Fruit fly (Drosophila melanogaster) whole organism, prepupa: ENCODE measurements around the gene CG15820.
A peak's percentile ranks its signal among the peaks of the same experiment; 100 is the strongest.

Experiments used
- CG11294 ChIP-seq: fragments of 200-800 bp; sonication (Bioruptor generic); IDR thresholded peaks from 2 replicates; pipeline ENCODE4 v1.3.6; 2022; ENCODE audit warnings: missing biosample characterization, missing genetic modification characterization
- CG11762 ChIP-seq: fragments of 200-800 bp; sonication (Bioruptor generic); optimal IDR thresholded peaks from 3 replicates; lab custom pipeline; 2016; ENCODE audit warnings: missing biosample characterization, missing genetic modification characterization; ENCODE audit not compliant: insufficient read depth
- CG1621 ChIP-seq: fragments of 200-800 bp; sonication (Bioruptor generic); optimal IDR thresholded peaks from 3 replicates; lab custom pipeline; 2018; ENCODE audit warnings: missing biosample characterization, mild to moderate bottlenecking, missing genetic modification characterization
- CG16779 ChIP-seq: fragments of 200-800 bp; sonication (Bioruptor generic); optimal IDR thresholded peaks from 3 replicates; lab custom pipeline; 2017; ENCODE audit warnings: missing biosample characterization, mild to moderate bottlenecking, missing genetic modification characterization
- CG32006 ChIP-seq: fragments of 200-800 bp; sonication (Bioruptor generic); optimal IDR thresholded peaks from 3 replicates; lab custom pipeline; 2017; ENCODE audit warnings: missing biosample characterization, mild to moderate bottlenecking, missing genetic modification characterization
- CG34406 ChIP-seq: fragments of 200-800 bp; sonication (Bioruptor generic); optimal IDR thresholded peaks from 3 replicates; lab custom pipeline; 2016; ENCODE audit warnings: missing biosample characterization, missing genetic modification characterization
- CG6854 ChIP-seq: fragments of 200-800 bp; sonication (Bioruptor generic); optimal IDR thresholded peaks from 2 replicates; lab custom pipeline; 2017; ENCODE audit warnings: missing biosample characterization, mild to moderate bottlenecking, missing genetic modification characterization
- CG8319 ChIP-seq: fragments of 200-800 bp; sonication (Bioruptor generic); optimal IDR thresholded peaks from 3 replicates; lab custom pipeline; 2016; ENCODE audit warnings: missing biosample characterization, missing genetic modification characterization
- CG8632 ChIP-seq: fragments of 200-800 bp; sonication (Bioruptor generic); optimal IDR thresholded peaks from 3 replicates; lab custom pipeline; 2016; ENCODE audit warnings: missing biosample characterization, missing genetic modification characterization
- Eip78C ChIP-seq: fragments of 200-800 bp; sonication (Bioruptor generic); peaks from one replicate; lab custom pipeline; 2016; ENCODE audit warnings: missing biosample characterization, missing genetic modification characterization
- Eip93F ChIP-seq: fragments of 200-800 bp; sonication (Bioruptor generic); optimal IDR thresholded peaks from 2 replicates; lab custom pipeline; 2016; ENCODE audit warnings: missing biosample characterization, mild to moderate bottlenecking, missing genetic modification characterization
- Ets21C ChIP-seq: fragments of 200-800 bp; sonication (Bioruptor generic); optimal IDR thresholded peaks from 3 replicates; lab custom pipeline; 2016; ENCODE audit warnings: missing biosample characterization, missing genetic modification characterization
- Ets96B ChIP-seq: fragments of 200-800 bp; optimal IDR thresholded peaks from 2 replicates; lab custom pipeline; 2019; ENCODE audit warnings: missing biosample characterization, mild to moderate bottlenecking, missing genetic modification characterization, moderate library complexity
- Hr39 ChIP-seq: fragments of 200-800 bp; sonication (Bioruptor generic); optimal IDR thresholded peaks from 2 replicates; lab custom pipeline; 2016; ENCODE audit warnings: missing biosample characterization, missing genetic modification characterization
- Met ChIP-seq: fragments of 200-800 bp; sonication (Bioruptor generic); optimal IDR thresholded peaks from 3 replicates; lab custom pipeline; 2016; ENCODE audit warnings: missing biosample characterization, missing genetic modification characterization
- OdsH ChIP-seq: fragments of 200-800 bp; sonication (Bioruptor generic); optimal IDR thresholded peaks from 3 replicates; lab custom pipeline; 2016; ENCODE audit warnings: missing biosample characterization, missing genetic modification characterization
- Smox ChIP-seq: fragments of 200-800 bp; sonication (Bioruptor generic); optimal IDR thresholded peaks from 3 replicates; lab custom pipeline; 2016; ENCODE audit warnings: missing biosample characterization, missing genetic modification characterization
- Sox15 ChIP-seq: fragments of 200-800 bp; sonication (Bioruptor generic); optimal IDR thresholded peaks from 3 replicates; lab custom pipeline; 2016; ENCODE audit warnings: missing biosample characterization, missing genetic modification characterization
- achi ChIP-seq: fragments of 200-800 bp; sonication (Bioruptor generic); optimal IDR thresholded peaks from 3 replicates; lab custom pipeline; 2016; ENCODE audit warnings: missing biosample characterization, missing genetic modification characterization
- acj6 ChIP-seq: fragments of 200-800 bp; sonication (Bioruptor generic); optimal IDR thresholded peaks from 3 replicates; lab custom pipeline; 2016; ENCODE audit warnings: missing biosample characterization, missing genetic modification characterization
- dsx ChIP-seq: fragments of 200-800 bp; optimal IDR thresholded peaks from 3 replicates; lab custom pipeline; 2019; ENCODE audit warnings: missing biosample characterization, mild to moderate bottlenecking, missing genetic modification characterization, moderate library complexity; ENCODE audit not compliant: poor library complexity, severe bottlenecking
- fd59A ChIP-seq: fragments of 200-800 bp; sonication (Bioruptor generic); optimal IDR thresholded peaks from 2 replicates; lab custom pipeline; 2017; ENCODE audit warnings: missing biosample characterization, mild to moderate bottlenecking, missing genetic modification characterization, missing genetic modification reagents
- fkh ChIP-seq: fragments of 200-800 bp; sonication (Bioruptor generic); optimal IDR thresholded peaks from 3 replicates; lab custom pipeline; 2017; ENCODE audit warnings: missing biosample characterization, mild to moderate bottlenecking, missing genetic modification characterization, moderate library complexity
- salr ChIP-seq, 2 experiments: fragments of 200-800 bp; sonication (Bioruptor generic); optimal IDR thresholded peaks; 3 replicates each; lab custom pipeline; 2016 to 2018; ENCODE audit warnings: missing biosample characterization in 2 of 2, missing genetic modification characterization in 2 of 2, mild to moderate bottlenecking in 1 of 2
- svp ChIP-seq: fragments of 200-800 bp; sonication (Bioruptor generic); peaks from one replicate; lab custom pipeline; 2016; ENCODE audit warnings: missing biosample characterization, missing genetic modification characterization
- topi ChIP-seq: fragments of 200-800 bp; sonication (Bioruptor generic); optimal IDR thresholded peaks from 3 replicates; lab custom pipeline; 2016; ENCODE audit warnings: missing biosample characterization, missing genetic modification characterization

The CG15820 gene

dm6 chr3L:2174232-2174631 lies at the start of gene CG15820:
CG15820 (minus strand) TSS chr3L:2174332.
- TF ChIP-seq CG34406 (GFP tag; lab: Kevin White, UChicago) (no peak), OdsH (GFP tag; lab: Kevin White, UChicago) (no peak), CG32006 (GFP tag; lab: Kevin White, UChicago) (no peak), CG1621 (tag; lab: Kevin White, UChicago) (no peak), Smox (no peak), Sox15 (GFP tag; lab: Kevin White, UChicago) (no peak), fd59A (no peak), CG8632 (no peak), svp (GFP tag; lab: Kevin White, UChicago) (peak; percentile 42)
- TF ChIP-seq, all 60 proteins: peak for 1

- TF ChIP-seq salr (GFP tag; optimal IDR thresholded peaks at IDR 0.05; lab: Kevin White, UChicago) = no peak
- TF ChIP-seq Ets96B (tag; lab: Kevin White, UChicago) = no peak
- TF ChIP-seq svp (GFP tag; lab: Kevin White, UChicago) = no peak
- no peak for TF ChIP-seq CG8319 (GFP tag; lab: Kevin White, UChicago)
- no peak for TF ChIP-seq Hr39 (GFP tag; lab: Kevin White, UChicago)
- no peak for TF ChIP-seq acj6 (GFP tag; lab: Kevin White, UChicago)
Observed at dm6 chr3L:2212403-2212802, 38.3 kb upstream of the CG15820 start, which contains the start of gene CG15878. CG15878 (minus strand) TSS chr3L:2212503.

- TF ChIP-seq Met (GFP tag; lab: Kevin White, UChicago) (no peak), CG11294 (no peak)
Observed at dm6 chr3L:2196713-2197112, 22.6 kb upstream of the CG15820 start, which contains the start of gene CG8960. CG8960 (plus strand) TSS chr3L:2197013.

dm6 chr3L:2191994-2192450 lies 17.9 kb upstream of the CG15820 start, which contains the start of gene CG5707:
CG5707 (minus strand) TSS chr3L:2192221.
- no peak for TF ChIP-seq topi (GFP tag; lab: Kevin White, UChicago)
- TF ChIP-seq CG6854 = no peak
- peak; percentile 16 for TF ChIP-seq Eip78C (GFP tag; lab: Kevin White, UChicago)
- TF ChIP-seq, all 60 proteins: peak for 1

dm6 chr3L:2191512-2191911 lies 17.4 kb upstream of the CG15820 start:
- TF ChIP-seq CG11294 (no peak), svp (GFP tag; lab: Kevin White, UChicago) (peak; percentile 43), Hr39 (GFP tag; lab: Kevin White, UChicago) (no peak)

dm6 chr3L:2185630-2186029 lies 11.5 kb upstream of the CG15820 start, which contains the start of gene CG13810:
CG13810 (plus strand) TSS chr3L:2185930.
- TF ChIP-seq Eip93F (GFP tag; lab: Kevin White, UChicago) = no peak
- no peak for TF ChIP-seq svp (GFP tag; lab: Kevin White, UChicago)
- TF ChIP-seq CG11762 = no peak
- TF ChIP-seq topi (GFP tag; lab: Kevin White, UChicago) = no peak
- no peak for TF ChIP-seq achi (GFP tag; lab: Kevin White, UChicago)
- no peak for TF ChIP-seq Ets21C (GFP tag; lab: Kevin White, UChicago)
- no peak for TF ChIP-seq Smox
- no peak for TF ChIP-seq CG8632
- TF ChIP-seq CG16779 (tag; lab: Kevin White, UChicago) = no peak
- TF ChIP-seq, all 60 proteins: peak for 0

- peak; percentile 37 for TF ChIP-seq fkh (GFP tag; lab: Kevin White, UChicago)
- no peak for TF ChIP-seq Smox
- no peak for TF ChIP-seq CG34406 (GFP tag; lab: Kevin White, UChicago)
- TF ChIP-seq dsx (GFP tag; lab: Kevin White, UChicago) = peak; percentile 91
Observed at dm6 chr3L:2170885-2171526, 3.1 kb downstream of the CG15820 start, which contains the start of gene CG5704. CG5704 (minus strand) TSS chr3L:2170971.
